Worm (Caenorhabditis elegans) whole organism, L4 larva: ENCODE measurements around the gene ncx-3.

Experiments used
- F26F4.8 ChIP-seq: fragments of 200-800 bp; sonication (Bioruptor generic); conservative IDR thresholded peaks from 2 replicates; pipeline ENCODE4 v1.3.6; 2022; ENCODE audit warnings: missing genetic modification characterization, missing compliant biosample characterization
- F44E2.7 ChIP-seq: fragments of 200-800 bp; sonication (Bioruptor generic); IDR thresholded peaks from 2 replicates; pipeline ENCODE4 v2.1.2; 2022; ENCODE audit warnings: missing genetic modification characterization, missing compliant biosample characterization
- R02D3.7 ChIP-seq: fragments of 150-350 bp; sonication (generic microtip); optimal IDR thresholded peaks from 3 replicates; lab custom pipeline; 2014; ENCODE audit warnings: missing biosample characterization, missing genetic modification characterization
- T20F7.1 ChIP-seq: fragments of 200-800 bp; sonication (Bioruptor generic); optimal IDR thresholded peaks from 2 replicates; lab custom pipeline; 2018; ENCODE audit warnings: mild to moderate bottlenecking, missing genetic modification characterization, missing compliant biosample characterization
- T26A8.4 ChIP-seq: fragments of 200-800 bp; sonication (Bioruptor generic); IDR thresholded peaks from 2 replicates; pipeline ENCODE4 v1.3.6; 2022; ENCODE audit warnings: missing genetic modification characterization, missing compliant biosample characterization
- Y105C5A.15 ChIP-seq: fragments of 200-800 bp; sonication (Bioruptor generic); IDR thresholded peaks from 2 replicates; pipeline ENCODE4 v1.3.6; 2022; ENCODE audit warnings: missing genetic modification characterization, missing compliant biosample characterization
- Y48G9A.11 ChIP-seq: fragments of 200-800 bp; sonication (Bioruptor generic); IDR thresholded peaks from 2 replicates; pipeline ENCODE4 v1.3.6; 2022; ENCODE audit warnings: missing genetic modification reagents, missing genetic modification characterization, missing compliant biosample characterization
- Y5F2A.4 ChIP-seq: fragments of 200-800 bp; sonication (Bioruptor generic); optimal IDR thresholded peaks from 2 replicates; lab custom pipeline; 2018; ENCODE audit warnings: mild to moderate bottlenecking, missing genetic modification characterization, missing compliant biosample characterization
- ZK337.2 ChIP-seq: fragments of 200-800 bp; sonication (Bioruptor generic); IDR thresholded peaks from 2 replicates; pipeline ENCODE4 v1.3.6; 2022; ENCODE audit warnings: missing genetic modification reagents, missing genetic modification characterization, missing compliant biosample characterization
- aha-1 ChIP-seq: fragments of 150-350 bp; peaks from one replicate; lab custom pipeline; 2014; ENCODE audit warnings: missing biosample characterization, missing genetic modification characterization
- attf-4 ChIP-seq: sonication (generic microtip); optimal IDR thresholded peaks from 3 replicates; lab custom pipeline; 2017; ENCODE audit warnings: missing biosample characterization, missing genetic modification characterization
- ceh-20 ChIP-seq: fragments of 200-800 bp; sonication (Bioruptor generic); IDR thresholded peaks from 2 replicates; pipeline ENCODE4 v1.3.6; 2022; ENCODE audit warnings: missing genetic modification reagents, missing genetic modification characterization, missing compliant biosample characterization
- ceh-28 ChIP-seq: fragments of 150-350 bp; optimal IDR thresholded peaks from 2 replicates; lab custom pipeline; 2014; ENCODE audit warnings: missing biosample characterization, missing genetic modification reagents, missing genetic modification characterization
- ceh-32 ChIP-seq: sonication (generic microtip); optimal IDR thresholded peaks from 2 replicates; lab custom pipeline; 2016; ENCODE audit warnings: mild to moderate bottlenecking, missing genetic modification characterization, missing compliant biosample characterization; ENCODE audit not compliant: poor library complexity
- ces-1 ChIP-seq: fragments of 150-350 bp; sonication (generic microtip); optimal IDR thresholded peaks from 4 replicates; lab custom pipeline; 2014; ENCODE audit warnings: missing biosample characterization, missing genetic modification reagents, missing genetic modification characterization
- daf-12 ChIP-seq: fragments of 150-350 bp; optimal IDR thresholded peaks from 2 replicates; lab custom pipeline; 2014; ENCODE audit warnings: missing biosample characterization, missing genetic modification reagents, missing genetic modification characterization
- daf-8 ChIP-seq: fragments of 200-800 bp; sonication (Bioruptor generic); IDR thresholded peaks from 2 replicates; pipeline ENCODE4 v1.3.6; 2022; ENCODE audit warnings: missing genetic modification characterization, missing compliant biosample characterization
- dpl-1 ChIP-seq: fragments of 150-350 bp; optimal IDR thresholded peaks from 2 replicates; lab custom pipeline; 2014; ENCODE audit warnings: missing biosample characterization, missing genetic modification reagents, missing genetic modification characterization
- egl-27 ChIP-seq: sonication (generic microtip); optimal IDR thresholded peaks from 3 replicates; lab custom pipeline; 2017; ENCODE audit warnings: missing biosample characterization, missing genetic modification reagents, missing genetic modification characterization
- fkh-10 ChIP-seq: fragments of 150-350 bp; optimal IDR thresholded peaks from 2 replicates; lab custom pipeline; 2014; ENCODE audit warnings: missing biosample characterization, missing genetic modification reagents, missing genetic modification characterization
- fos-1 ChIP-seq: fragments of 150-350 bp; optimal IDR thresholded peaks from 2 replicates; lab custom pipeline; 2014; ENCODE audit warnings: missing biosample characterization, missing genetic modification characterization
- hlh-30 ChIP-seq: sonication (generic microtip); optimal IDR thresholded peaks from 2 replicates; lab custom pipeline; 2017; ENCODE audit warnings: antibody characterized with exemption, mild to moderate bottlenecking, missing genetic modification characterization, missing compliant biosample characterization; ENCODE audit not compliant: insufficient read depth
- lsy-2 ChIP-seq, 2 experiments: fragments of 150-350 bp in 1 of 2; sonication (generic microtip) in 1 of 2; optimal IDR thresholded peaks; 2 replicates each; lab custom pipeline; 2014 to 2017; ENCODE audit warnings: missing biosample characterization in 2 of 2, missing genetic modification characterization in 2 of 2
- madf-5 ChIP-seq, 2 experiments: fragments of 200-800 bp; sonication (Bioruptor generic); IDR thresholded peaks; 2 replicates each; pipeline ENCODE4 v1.3.6; 2022; ENCODE audit warnings: missing compliant biosample characterization in 2 of 2, missing genetic modification characterization in 2 of 2
- madf-9 ChIP-seq: fragments of 200-800 bp; sonication (Bioruptor generic); conservative IDR thresholded peaks from 2 replicates; pipeline ENCODE4 v1.3.6; 2022; ENCODE audit warnings: missing genetic modification reagents, missing genetic modification characterization, missing compliant biosample characterization
- mdl-1 ChIP-seq, 2 experiments: fragments of 150-350 bp in 1 of 2; sonication (generic microtip) in 1 of 2; optimal IDR thresholded peaks; 2 replicates each; lab custom pipeline; 2014 to 2017; ENCODE audit warnings: missing biosample characterization in 2 of 2, missing genetic modification characterization in 2 of 2
- mes-2 ChIP-seq: sonication (generic microtip); optimal IDR thresholded peaks from 2 replicates; lab custom pipeline; 2016; ENCODE audit warnings: missing genotype, mild to moderate bottlenecking, missing genetic modification characterization, missing compliant biosample characterization; ENCODE audit not compliant: poor library complexity, severe bottlenecking
- mxl-3 ChIP-seq: fragments of 200-800 bp; sonication (Bioruptor generic); optimal IDR thresholded peaks from 2 replicates; lab custom pipeline; 2018; ENCODE audit warnings: mild to moderate bottlenecking, missing genetic modification characterization, missing compliant biosample characterization
- nhr-102 ChIP-seq: sonication (generic microtip); optimal IDR thresholded peaks from 2 replicates; lab custom pipeline; 2016; ENCODE audit warnings: mild to moderate bottlenecking, missing genetic modification characterization, moderate library complexity, missing compliant biosample characterization
- nhr-11 ChIP-seq: fragments of 150-350 bp; optimal IDR thresholded peaks from 2 replicates; lab custom pipeline; 2014; ENCODE audit warnings: missing biosample characterization, missing genetic modification characterization
- nhr-25 ChIP-seq: sonication (generic microtip); optimal IDR thresholded peaks from 2 replicates; lab custom pipeline; 2017; ENCODE audit warnings: missing genetic modification characterization, mild to moderate bottlenecking, missing compliant biosample characterization, antibody characterized with exemption, moderate library complexity, borderline replicate concordance; ENCODE audit not compliant: insufficient read depth
- nhr-28 ChIP-seq: fragments of 150-350 bp; optimal IDR thresholded peaks from 2 replicates; lab custom pipeline; 2014; ENCODE audit warnings: missing biosample characterization, missing genetic modification characterization
- nhr-42 ChIP-seq: fragments of 200-800 bp; sonication (Bioruptor generic); IDR thresholded peaks from 2 replicates; pipeline ENCODE4 v1.3.6; 2022; ENCODE audit warnings: missing genetic modification characterization, missing compliant biosample characterization
- nhr-48 ChIP-seq: sonication (generic microtip); optimal IDR thresholded peaks from 2 replicates; lab custom pipeline; 2016; ENCODE audit warnings: mild to moderate bottlenecking, missing genetic modification characterization, missing compliant biosample characterization
- nhr-6 ChIP-seq: fragments of 150-350 bp; optimal IDR thresholded peaks from 2 replicates; lab custom pipeline; 2014; ENCODE audit warnings: missing biosample characterization, missing genetic modification characterization
- nhr-76 ChIP-seq: fragments of 150-350 bp; optimal IDR thresholded peaks from 2 replicates; lab custom pipeline; 2014; ENCODE audit warnings: missing biosample characterization, missing genetic modification characterization
- php-3 ChIP-seq: fragments of 200-800 bp; sonication (Bioruptor generic); IDR thresholded peaks from 2 replicates; pipeline ENCODE4 v1.3.6; 2022; ENCODE audit warnings: missing genetic modification reagents, missing genetic modification characterization, missing compliant biosample characterization
- rbr-2 ChIP-seq: sonication (generic microtip); optimal IDR thresholded peaks from 2 replicates; lab custom pipeline; 2016; ENCODE audit warnings: missing genotype, missing genetic modification characterization, missing compliant biosample characterization
- saeg-2 ChIP-seq: fragments of 200-800 bp; sonication (Bioruptor generic); IDR thresholded peaks from 2 replicates; pipeline ENCODE4 v1.3.6; 2022; ENCODE audit warnings: missing genetic modification reagents, missing genetic modification characterization, missing compliant biosample characterization
- sdz-12 ChIP-seq: fragments of 200-800 bp; sonication (Bioruptor generic); optimal IDR thresholded peaks from 2 replicates; lab custom pipeline; 2018; ENCODE audit warnings: mild to moderate bottlenecking, missing genetic modification characterization, missing compliant biosample characterization
- set-16 ChIP-seq: fragments of 200-800 bp; sonication (Bioruptor generic); IDR thresholded peaks from 2 replicates; pipeline ENCODE4 v1.3.6; 2022; ENCODE audit warnings: missing genetic modification reagents, missing genetic modification characterization, missing compliant biosample characterization
- skn-1 ChIP-seq: fragments of 150-350 bp; optimal IDR thresholded peaks from 2 replicates; lab custom pipeline; 2014; ENCODE audit warnings: missing biosample characterization, missing genetic modification characterization
- snpc-4 ChIP-seq: fragments of 150-350 bp; optimal IDR thresholded peaks from 2 replicates; lab custom pipeline; 2014; ENCODE audit warnings: missing biosample characterization, missing genetic modification characterization
- spr-3 ChIP-seq: fragments of 200-800 bp; sonication (Bioruptor generic); optimal IDR thresholded peaks from 2 replicates; lab custom pipeline; 2018; ENCODE audit warnings: mild to moderate bottlenecking, missing genetic modification characterization, missing compliant biosample characterization
- tag-97 ChIP-seq: fragments of 200-800 bp; sonication (Bioruptor generic); IDR thresholded peaks from 2 replicates; pipeline ENCODE4 v1.3.6; 2022; ENCODE audit warnings: missing genetic modification characterization, missing compliant biosample characterization
- unc-39 ChIP-seq: sonication (generic microtip); optimal IDR thresholded peaks from 2 replicates; lab custom pipeline; 2017; ENCODE audit warnings: missing biosample characterization, missing genetic modification characterization
- unc-62 ChIP-seq, 3 experiments: fragments of 150-350 bp in 1 of 3; sonication (generic microtip); optimal IDR thresholded peaks in 2 of 3; peaks in 1 of 3; 1 replicate in 1 of 3; 2 replicates in 2 of 3; lab custom pipeline; 2014 to 2017; ENCODE audit warnings: missing biosample characterization in 3 of 3, missing genetic modification characterization in 3 of 3, missing genetic modification reagents in 3 of 3, missing genotype in 1 of 3
- zip-11 ChIP-seq: fragments of 200-800 bp; sonication (Bioruptor generic); IDR thresholded peaks from 2 replicates; pipeline ENCODE4 v1.3.6; 2022; ENCODE audit warnings: missing genetic modification characterization, missing compliant biosample characterization
- zip-2 ChIP-seq: fragments of 150-350 bp; optimal IDR thresholded peaks from 2 replicates; lab custom pipeline; 2014; ENCODE audit warnings: missing biosample characterization, missing genetic modification characterization
- ztf-7 ChIP-seq: fragments of 150-350 bp; optimal IDR thresholded peaks from 2 replicates; lab custom pipeline; 2014; ENCODE audit warnings: missing biosample characterization, missing genetic modification characterization

The ncx-3 gene

DNA sequence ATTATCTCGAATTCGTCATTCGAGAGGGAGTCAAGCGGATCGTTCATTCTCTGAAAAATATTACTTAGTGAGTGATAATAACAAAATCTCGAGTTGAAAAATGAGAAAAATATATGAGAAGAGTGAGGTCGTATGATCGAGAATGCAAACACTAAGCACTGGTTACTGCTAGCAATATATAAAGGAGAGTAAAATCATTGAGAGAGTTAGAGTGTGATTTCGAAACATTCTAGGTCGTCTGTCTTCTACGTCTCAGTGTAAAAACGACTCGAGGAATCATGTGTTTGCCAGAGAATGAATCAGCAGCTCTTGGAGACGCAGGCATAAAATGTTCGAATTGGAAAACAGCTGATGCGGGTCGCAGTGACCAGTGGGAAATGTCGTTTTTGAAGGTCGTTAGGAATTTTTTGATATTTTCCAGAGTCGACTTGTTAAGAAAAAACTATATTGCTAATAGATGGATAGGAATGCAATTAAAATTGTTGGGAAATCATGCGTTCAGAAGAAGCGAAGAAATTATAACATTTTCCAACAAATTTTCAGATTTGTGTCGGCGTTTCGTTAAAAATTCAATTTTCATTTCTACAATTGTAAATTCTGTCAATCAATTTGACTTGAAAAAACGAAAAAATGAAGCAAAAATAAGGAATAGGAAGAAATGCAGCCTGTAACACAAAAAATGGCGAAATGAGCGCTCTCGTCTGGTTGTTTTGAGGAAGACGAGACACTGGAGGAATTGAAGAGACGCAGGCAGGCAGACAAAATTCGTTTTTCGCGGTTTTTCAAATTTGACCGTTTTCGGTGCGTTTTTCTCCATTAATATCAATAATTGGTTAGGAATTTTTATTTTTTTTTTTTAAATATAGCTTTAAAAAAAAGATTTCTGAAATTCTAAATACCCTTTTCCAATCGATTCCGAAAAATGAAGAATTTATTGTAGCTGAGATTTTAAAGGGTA is 19.1 kb upstream of the ncx-3 start, which contains the start of gene allo-1 (continued):
- TF ChIP-seq F26F4.8 (GFP tag; lab: Robert Waterston, UW) (no peak), nhr-42 (GFP tag; lab: Robert Waterston, UW) (no peak), sdz-12 (GFP tag; lab: Kevin White, UChicago) (no peak), nhr-28 (tag; lab: Kevin White, UChicago) (peak; percentile 80), dpl-1 (GFP tag; lab: Kevin White, UChicago) (peak; percentile 82), nhr-102 (tag; lab: Kevin White, UChicago) (no peak), nhr-76 (no peak), nhr-6 (tag; lab: Kevin White, UChicago) (peak; percentile 63), daf-12 (tag; lab: Kevin White, UChicago) (no peak), T20F7.1 (peak; percentile 30), rbr-2 (tag; lab: Kevin White, UChicago) (peak; percentile 24), zip-2 (tag; lab: Kevin White, UChicago) (no peak), daf-8 (no peak), egl-27 (tag; lab: Kevin White, UChicago) (no peak), ceh-28 (tag; lab: Kevin White, UChicago) (no peak), nhr-11 (tag; lab: Kevin White, UChicago) (peak; percentile 65), unc-62 (GFP tag; optimal IDR thresholded peaks at IDR 0.05 in 1 of 2; lab: Kevin White, UChicago) (peak in 1 of 2 experiments; percentile 28), unc-62 (tag; optimal IDR thresholded peaks at IDR 0.05; lab: Kevin White, UChicago) (no peak), ceh-20 (GFP tag; lab: Robert Waterston, UW) (no peak), zip-11 (GFP tag; lab: Robert Waterston, UW) (no peak), R02D3.7 (no peak), unc-39 (tag; lab: Kevin White, UChicago) (no peak), Y48G9A.11 (GFP tag; lab: Robert Waterston, UW) (no peak), lsy-2 (tag; optimal IDR thresholded peaks at IDR 0.05; lab: Kevin White, UChicago) (peak; percentile 35 to 68), snpc-4 (no peak), nhr-48 (tag; lab: Kevin White, UChicago) (peak; percentile 18), mdl-1 (tag; optimal IDR thresholded peaks at IDR 0.05; lab: Kevin White, UChicago) (peak; percentile 15 to 83), ces-1 (GFP tag; lab: Kevin White, UChicago) (no peak), mes-2 (tag; lab: Kevin White, UChicago) (no peak), php-3 (GFP tag; lab: Robert Waterston, UW) (no peak), nhr-25 (tag; lab: Kevin White, UChicago) (no peak), mxl-3 (peak; percentile 65), T26A8.4 (GFP tag; lab: Robert Waterston, UW) (no peak), ztf-7 (tag; lab: Kevin White, UChicago) (no peak), fkh-10 (GFP tag; lab: Kevin White, UChicago) (no peak), attf-4 (tag; lab: Kevin White, UChicago) (no peak), madf-5 (GFP tag; IDR thresholded peaks at IDR 0.05; lab: Robert Waterston, UW) (no peak), aha-1 (tag; lab: Kevin White, UChicago) (peak; percentile 92), hlh-30 (peak; percentile 97), set-16 (GFP tag; lab: Robert Waterston, UW) (no peak), Y5F2A.4 (no peak), madf-9 (GFP tag; lab: Robert Waterston, UW) (no peak), ceh-32 (no peak), saeg-2 (GFP tag; lab: Robert Waterston, UW) (no peak), skn-1 (tag; lab: Kevin White, UChicago) (no peak), fos-1 (tag; lab: Kevin White, UChicago) (no peak), spr-3 (GFP tag; lab: Kevin White, UChicago) (no peak), ZK337.2 (GFP tag; lab: Robert Waterston, UW) (no peak), Y105C5A.15 (no peak), F44E2.7 (GFP tag; lab: Robert Waterston, UW) (no peak), tag-97 (no peak)
